Worm (Caenorhabditis elegans): Measurements from ENCODE around the gene sto-4.

The sto-4 gene

DNA sequence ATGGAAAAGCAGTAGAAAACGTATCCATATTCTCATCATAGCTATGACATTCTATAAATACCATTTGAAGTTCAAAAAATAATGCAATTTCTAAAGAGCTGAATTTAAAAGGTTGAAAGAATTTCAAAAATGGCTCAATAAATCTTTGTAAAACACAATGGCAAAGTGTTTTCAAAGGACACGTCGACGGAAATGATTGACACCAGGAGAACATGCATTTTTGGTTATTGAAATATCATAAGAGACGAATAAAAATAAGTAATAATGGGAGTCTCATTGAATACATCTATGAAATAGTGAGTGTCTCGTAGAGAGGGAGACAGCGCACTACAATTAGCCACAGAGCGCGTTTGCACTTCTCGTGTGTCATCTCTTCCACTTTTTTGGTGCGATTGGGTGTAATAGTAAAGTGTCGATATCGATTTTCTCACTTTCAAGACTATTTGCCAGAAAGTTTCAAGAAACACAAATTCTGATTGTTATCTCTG, 12.6 kb downstream of the sto-4 start, which contains the start of gene T04F8.2 (continued):
- no peak for TF ChIP-seq daf-16 (GFP tag; optimal IDR thresholded peaks at IDR 0.05)
- TF ChIP-seq daf-16 (tag; optimal IDR thresholded peaks at IDR 0.05): no peak

- TF ChIP-seq zfp-2 (tag; optimal IDR thresholded peaks at IDR 0.05) (no peak), F10B5.3 (tag; optimal IDR thresholded peaks at IDR 0.05) (no peak), nhr-48 (tag; optimal IDR thresholded peaks at IDR 0.05) (no peak), gei-8 (GFP tag; optimal IDR thresholded peaks at IDR 0.05) (no peak), spr-1 (tag; optimal IDR thresholded peaks at IDR 0.05) (no peak), hlh-30 (tag; optimal IDR thresholded peaks at IDR 0.05; ENCODE audit: insufficient read depth) (no peak), ctbp-1 (GFP tag; IDR thresholded peaks at IDR 0.05) (no peak), nhr-28 (tag; optimal IDR thresholded peaks at IDR 0.05) (no peak), ztf-11 (tag; optimal IDR thresholded peaks at IDR 0.05) (no peak), D1046.2 (GFP tag; IDR thresholded peaks at IDR 0.05) (no peak)
These were observed 14.4 kb downstream of the sto-4 start, which contains the start of gene T04F8.3 for ce11 chrX:11658331-11658730. T04F8.3 (plus strand) TSS chrX:11658631.

DNA sequence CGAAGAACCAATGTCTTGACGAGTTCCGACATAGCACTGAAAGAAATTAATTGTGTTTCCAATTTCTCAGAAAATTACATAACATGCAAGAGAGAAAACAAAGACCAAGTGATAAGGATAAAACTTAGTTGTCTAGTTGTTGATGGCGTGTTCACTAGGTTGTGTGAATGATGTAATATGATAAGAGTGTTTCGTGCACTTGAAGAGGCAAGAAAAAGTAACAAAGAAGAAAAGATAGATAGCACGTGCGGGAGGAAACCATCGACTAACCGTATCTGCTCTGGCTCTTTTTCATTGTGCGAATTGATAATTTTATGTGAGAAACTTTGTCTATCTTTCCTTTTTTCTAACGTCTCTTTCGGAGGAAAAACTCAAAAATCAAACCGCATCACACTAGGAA, 17.7 kb downstream of the sto-4 start, which contains the start of gene sfxn-1.5:
Gene sfxn-1.5, minus strand, starts transcription at position 36 of the 400 bp plus-strand sequence.
- TF ChIP-seq ceh-44 (GFP tag; IDR thresholded peaks at IDR 0.05) (no peak), pqm-1 (tag; optimal IDR thresholded peaks at IDR 0.05) (peak; percentile 97), ZK546.5 (tag; optimal IDR thresholded peaks at IDR 0.05) (no peak), zip-11 (GFP tag; IDR thresholded peaks at IDR 0.05) (no peak), nhr-111 (GFP tag; optimal IDR thresholded peaks at IDR 0.05) (no peak), sdz-12 (GFP tag; optimal IDR thresholded peaks at IDR 0.05) (no peak), nhr-48 (tag; optimal IDR thresholded peaks at IDR 0.05) (peak; percentile 84), egl-43 (GFP tag; IDR thresholded peaks at IDR 0.05) (no peak), daf-12 (tag; optimal IDR thresholded peaks at IDR 0.05) (no peak), F44E2.7 (GFP tag; IDR thresholded peaks at IDR 0.05) (no peak), lir-3 (tag; optimal IDR thresholded peaks at IDR 0.05) (no peak), mes-2 (tag; optimal IDR thresholded peaks at IDR 0.05; ENCODE audit: poor library complexity, severe bottlenecking) (peak; percentile 39), ceh-32 (tag; optimal IDR thresholded peaks at IDR 0.05; ENCODE audit: poor library complexity) (no peak), hlh-30 (tag; optimal IDR thresholded peaks at IDR 0.05; ENCODE audit: insufficient read depth) (peak; percentile 16), Y75B8A.6 (GFP tag; IDR thresholded peaks at IDR 0.05) (no peak), Y105C5A.15 (GFP tag; IDR thresholded peaks at IDR 0.05) (no peak), daf-16 (GFP tag; optimal IDR thresholded peaks at IDR 0.05) (no peak), daf-16 (tag; optimal IDR thresholded peaks at IDR 0.05) (peak; percentile 98), nhr-28 (tag; optimal IDR thresholded peaks at IDR 0.05) (peak; percentile 90), daf-19 (GFP tag; conservative IDR thresholded peaks at IDR 0.05) (no peak), lin-1 (GFP tag; IDR thresholded peaks at IDR 0.05) (peak; percentile 75), lim-7 (GFP tag; IDR thresholded peaks at IDR 0.05) (no peak), hlh-11 (tag; optimal IDR thresholded peaks at IDR 0.05) (peak; percentile 82), T26A8.4 (GFP tag; IDR thresholded peaks at IDR 0.05) (no peak), nhr-11 (tag; optimal IDR thresholded peaks at IDR 0.05) (no peak), nhr-6 (tag; optimal IDR thresholded peaks at IDR 0.05) (peak; percentile 37), aly-2 (tag; optimal IDR thresholded peaks at IDR 0.05) (no peak), nhr-237 (tag; optimal IDR thresholded peaks at IDR 0.05) (no peak), dve-1 (tag; optimal IDR thresholded peaks at IDR 0.05; ENCODE audit: insufficient read depth) (peak; percentile 95), mdt-29 (GFP tag; IDR thresholded peaks at IDR 0.05) (no peak), hmg-1.1 (GFP tag; IDR thresholded peaks at IDR 0.05) (no peak), F49E8.2 (tag; optimal IDR thresholded peaks at IDR 0.05; ENCODE audit: borderline replicate concordance) (no peak), tra-1 (GFP tag; IDR thresholded peaks at IDR 0.05) (peak; percentile 68), lin-15B (tag; optimal IDR thresholded peaks at IDR 0.05) (no peak), madf-9 (GFP tag; conservative IDR thresholded peaks at IDR 0.05) (no peak), T20F7.1 (GFP tag; optimal IDR thresholded peaks at IDR 0.05) (peak; percentile 6), mxl-2 (GFP tag; conservative IDR thresholded peaks at IDR 0.05) (no peak), hif-1 (tag; optimal IDR thresholded peaks at IDR 0.05) (peak in 1 of 2 experiments; percentile 23), lsy-2 (tag; optimal IDR thresholded peaks at IDR 0.05) (peak in 1 of 2 experiments; percentile 32), mxl-3 (GFP tag; optimal IDR thresholded peaks at IDR 0.05) (peak; percentile 55)

Data from whole organism, L4 larva.